Fruit fly (Drosophila melanogaster): ENCODE data around the gene CG12099.
A peak's percentile ranks its signal among the peaks of the same experiment; 100 is the strongest.

CG12099 gene

dm6 chr3L:1578391-1578948 is 20.2 kb upstream of the CG12099 start (continued):
- TF ChIP-seq gro (GFP tag; optimal IDR thresholded peaks at IDR 0.05) = no peak
- no peak for TF ChIP-seq Gsc (GFP tag; IDR thresholded peaks at IDR 0.05)
- TF ChIP-seq otp (GFP tag; IDR thresholded peaks at IDR 0.05) = no peak
- TF ChIP-seq CG10543 (GFP tag; optimal IDR thresholded peaks at IDR 0.05) = no peak
- peak; percentile 63 for TF ChIP-seq CG11504 (tag; optimal IDR thresholded peaks at IDR 0.05)
- peak in 1 of 2 experiments; percentile 61 for TF ChIP-seq eve (GFP tag; optimal IDR thresholded peaks at IDR 0.05)
- no peak for TF ChIP-seq fu2 (GFP tag; optimal IDR thresholded peaks at IDR 0.05)
- no peak for TF ChIP-seq CG5953 (GFP tag; IDR thresholded peaks at IDR 0.05)
- no peak for TF ChIP-seq kah (GFP tag; optimal IDR thresholded peaks at IDR 0.05)
- TF ChIP-seq slou (GFP tag; optimal IDR thresholded peaks at IDR 0.05) = no peak
- peak; percentile 34 for TF ChIP-seq HmgZ (tag; optimal IDR thresholded peaks at IDR 0.05)
- TF ChIP-seq CG4617 (GFP tag; optimal IDR thresholded peaks at IDR 0.05; ENCODE audit: borderline replicate concordance) = no peak
- no peak for TF ChIP-seq CrebB (tag; optimal IDR thresholded peaks at IDR 0.05)
- no peak for TF ChIP-seq CG6654 (GFP tag; optimal IDR thresholded peaks at IDR 0.05)
- peak; percentile 32 for TF ChIP-seq Atf3 (GFP tag; optimal IDR thresholded peaks at IDR 0.05)
- TF ChIP-seq CG6813 (GFP tag; optimal IDR thresholded peaks at IDR 0.05) = peak; percentile 65
- no peak for TF ChIP-seq CG6791 (GFP tag; IDR thresholded peaks at IDR 0.05; ENCODE audit: partially characterized antibody)
- TF ChIP-seq CG14710 (tag; optimal IDR thresholded peaks at IDR 0.05) = peak; percentile 8
- TF ChIP-seq CG16815 (GFP tag; optimal IDR thresholded peaks at IDR 0.05) = no peak
- no peak for TF ChIP-seq CG11247 (GFP tag; IDR thresholded peaks at IDR 0.05)
- TF ChIP-seq CG42726 (GFP tag; IDR thresholded peaks at IDR 0.05; ENCODE audit: partially characterized antibody) = no peak
- peak; percentile 44 for TF ChIP-seq ind (GFP tag; optimal IDR thresholded peaks at IDR 0.05)
- peak; percentile 14 for TF ChIP-seq CG18764 (GFP tag; optimal IDR thresholded peaks at IDR 0.05)
- TF ChIP-seq CG4360 (GFP tag; IDR thresholded peaks at IDR 0.05) = no peak
- no peak for TF ChIP-seq Fer2 (tag; optimal IDR thresholded peaks at IDR 0.05)
- TF ChIP-seq phol (tag; optimal IDR thresholded peaks at IDR 0.05) = peak; percentile 75
- no peak for TF ChIP-seq Sin3A (optimal IDR thresholded peaks at IDR 0.05)
- TF ChIP-seq CG4424 (GFP tag; optimal IDR thresholded peaks at IDR 0.05) = peak; percentile 61
- TF ChIP-seq CG12071 (GFP tag; optimal IDR thresholded peaks at IDR 0.05) = peak; percentile 14
- no peak for TF ChIP-seq MTF-1 (GFP tag; optimal IDR thresholded peaks at IDR 0.05; ENCODE audit: borderline replicate concordance)
- peak; percentile 54 for TF ChIP-seq CG15696 (tag; optimal IDR thresholded peaks at IDR 0.05)
- no peak for TF ChIP-seq CG2202 (tag; optimal IDR thresholded peaks at IDR 0.05)
- 0 out of 2 replicates have a peak, but pooled peaks have one; percentile 7 for TF ChIP-seq CG31224 (GFP tag; IDR thresholded peaks at IDR 0.05)
- TF ChIP-seq pros (GFP tag; optimal IDR thresholded peaks at IDR 0.05) = peak; percentile 11
- no peak for TF ChIP-seq rib (GFP tag; IDR thresholded peaks at IDR 0.05)
- no peak for TF ChIP-seq CG43689 (GFP tag; IDR thresholded peaks at IDR 0.05)
- TF ChIP-seq Usf (GFP tag; optimal IDR thresholded peaks at IDR 0.05) = no peak
- 0 out of 3 replicates have a peak, but pooled peaks have one; percentile 27 for TF ChIP-seq sr (GFP tag; IDR thresholded peaks at IDR 0.05)
- TF ChIP-seq Meics (GFP tag; optimal IDR thresholded peaks at IDR 0.05) = peak; percentile 49
- no peak for TF ChIP-seq hb (GFP tag; IDR thresholded peaks at IDR 0.05; ENCODE audit: partially characterized antibody)
- peak; percentile 11; the same call in 1 of the 2 replicates for TF ChIP-seq CG11696 (GFP tag; IDR thresholded peaks at IDR 0.05)
- peak; percentile 23 for TF ChIP-seq grn (GFP tag; optimal IDR thresholded peaks at IDR 0.05)
- no peak for TF ChIP-seq ro (GFP tag; IDR thresholded peaks at IDR 0.05)
- TF ChIP-seq YL-1 (GFP tag; optimal IDR thresholded peaks at IDR 0.05) = no peak
- no peak for TF ChIP-seq CG11398 (GFP tag; optimal IDR thresholded peaks at IDR 0.05)
- peak; percentile 56 for TF ChIP-seq CG3281 (GFP tag; optimal IDR thresholded peaks at IDR 0.05)
- TF ChIP-seq bsh (GFP tag; optimal IDR thresholded peaks at IDR 0.05) = peak in 1 of 2 experiments; percentile 58
- TF ChIP-seq ken (GFP tag; IDR thresholded peaks at IDR 0.05) = 0 out of 3 replicates have a peak, but pooled peaks have one; percentile 38
- TF ChIP-seq CG33213 (GFP tag; optimal IDR thresholded peaks at IDR 0.05) = no peak
- TF ChIP-seq Hey (tag; optimal IDR thresholded peaks at IDR 0.05) = no peak
